Fruit fly (Drosophila melanogaster) whole organism, embryonic: Measurements from ENCODE around the gene mRpL10.

Source experiments
- Abd-B ChIP-seq: fragments of 200-800 bp; sonication (Bioruptor generic); optimal IDR thresholded peaks from 2 replicates; lab custom pipeline; 2018; ENCODE audit warnings: missing biosample characterization, mild to moderate bottlenecking, missing genetic modification characterization, moderate library complexity
- BtbVII ChIP-seq: fragments of 200-800 bp; sonication (Bioruptor generic); optimal IDR thresholded peaks from 3 replicates; lab custom pipeline; 2017; ENCODE audit warnings: missing biosample characterization, mild to moderate bottlenecking, missing genetic modification characterization
- CG11560 ChIP-seq: fragments of 200-800 bp; sonication (Bioruptor generic); IDR thresholded peaks from 3 replicates; pipeline ENCODE4 v1.3.6; 2022; ENCODE audit warnings: missing biosample characterization, missing genetic modification characterization
- CG12236 ChIP-seq: fragments of 200-800 bp; sonication (Bioruptor generic); optimal IDR thresholded peaks from 2 replicates; lab custom pipeline; 2016; ENCODE audit warnings: missing biosample characterization, missing genetic modification characterization
- CG15601 ChIP-seq: fragments of 200-800 bp; sonication (Bioruptor generic); optimal IDR thresholded peaks from 3 replicates; lab custom pipeline; 2019; ENCODE audit warnings: missing biosample characterization, mild to moderate bottlenecking, missing genetic modification characterization, moderate library complexity
- CG16813 ChIP-seq: fragments of 200-800 bp; sonication (Bioruptor generic); IDR thresholded peaks from 3 replicates; pipeline ENCODE4 v1.3.6; 2022; ENCODE audit warnings: missing biosample characterization, missing genetic modification characterization; ENCODE audit not compliant: partially characterized antibody
- CG18764 ChIP-seq: fragments of 200-800 bp; sonication (Bioruptor generic); optimal IDR thresholded peaks from 3 replicates; lab custom pipeline; 2016; ENCODE audit warnings: missing biosample characterization, missing genetic modification characterization
- CG2199 ChIP-seq: fragments of 200-800 bp; sonication (Bioruptor generic); IDR thresholded peaks from 3 replicates; pipeline ENCODE4 v1.3.6; 2022; ENCODE audit warnings: missing biosample characterization, missing genetic modification characterization
- CG2889 ChIP-seq: fragments of 200-800 bp; sonication (Bioruptor generic); IDR thresholded peaks from 3 replicates; pipeline ENCODE4 v1.3.6; 2022; ENCODE audit warnings: missing biosample characterization, missing genetic modification characterization
- CG30403 ChIP-seq: fragments of 200-800 bp; sonication (Bioruptor generic); optimal IDR thresholded peaks from 3 replicates; lab custom pipeline; 2016; ENCODE audit warnings: missing biosample characterization, missing genetic modification characterization
- CG30431 ChIP-seq: fragments of 200-800 bp; sonication (Bioruptor generic); optimal IDR thresholded peaks from 2 replicates; lab custom pipeline; 2017; ENCODE audit warnings: missing biosample characterization, missing genetic modification characterization
- CG31388 ChIP-seq: fragments of 200-800 bp; sonication (Bioruptor generic); optimal IDR thresholded peaks from 2 replicates; lab custom pipeline; 2016; ENCODE audit warnings: missing biosample characterization, missing genetic modification characterization
- CG34224 ChIP-seq: fragments of 200-800 bp; sonication (Bioruptor generic); IDR thresholded peaks from 3 replicates; pipeline ENCODE4 v1.3.6; 2022; ENCODE audit warnings: missing biosample characterization, missing genetic modification characterization; ENCODE audit not compliant: partially characterized antibody
- CG43689 ChIP-seq: fragments of 200-800 bp; sonication (Bioruptor generic); IDR thresholded peaks from 2 replicates; pipeline ENCODE4 v1.3.6; 2022; ENCODE audit warnings: missing biosample characterization, missing genetic modification characterization
- CG6254 ChIP-seq: fragments of 200-800 bp; sonication (Bioruptor generic); optimal IDR thresholded peaks from 3 replicates; lab custom pipeline; 2017; ENCODE audit warnings: mild to moderate bottlenecking, missing biosample characterization, missing genetic modification reagents, missing genetic modification characterization
- CG6654 ChIP-seq: fragments of 200-800 bp; sonication (Bioruptor generic); optimal IDR thresholded peaks from 2 replicates; lab custom pipeline; 2017; ENCODE audit warnings: missing biosample characterization, mild to moderate bottlenecking, missing genetic modification characterization
- CG8359 ChIP-seq: fragments of 200-800 bp; sonication (Bioruptor generic); optimal IDR thresholded peaks from 2 replicates; lab custom pipeline; 2017; ENCODE audit warnings: missing biosample characterization, mild to moderate bottlenecking, missing genetic modification characterization, borderline replicate concordance
- CG9609 ChIP-seq: fragments of 200-800 bp; sonication (Bioruptor generic); optimal IDR thresholded peaks from 3 replicates; lab custom pipeline; 2016; ENCODE audit warnings: missing biosample characterization, missing genetic modification characterization
- CG9817 ChIP-seq: fragments of 200-800 bp; sonication (Bioruptor generic); optimal IDR thresholded peaks from 2 replicates; lab custom pipeline; 2018; ENCODE audit warnings: missing biosample characterization, mild to moderate bottlenecking, missing genetic modification characterization, moderate library complexity
- CoRest ChIP-seq: fragments of 200-800 bp; sonication (Bioruptor generic); optimal IDR thresholded peaks from 3 replicates; lab custom pipeline; 2018; ENCODE audit warnings: missing biosample characterization, mild to moderate bottlenecking, missing genetic modification characterization, moderate library complexity
- CrebB ChIP-seq: fragments of 200-800 bp; sonication (Bioruptor generic); optimal IDR thresholded peaks from 3 replicates; lab custom pipeline; 2018; ENCODE audit warnings: missing biosample characterization, mild to moderate bottlenecking, missing genetic modification characterization
- Fer1 ChIP-seq: fragments of 200-800 bp; sonication (Bioruptor generic); optimal IDR thresholded peaks from 2 replicates; lab custom pipeline; 2017; ENCODE audit warnings: missing biosample characterization, mild to moderate bottlenecking, missing genetic modification characterization
- Gsc ChIP-seq: fragments of 200-800 bp; sonication (Bioruptor generic); IDR thresholded peaks from 2 replicates; pipeline ENCODE4 v1.3.6; 2022; ENCODE audit warnings: missing biosample characterization, missing genetic modification characterization
- H2.0 ChIP-seq: fragments of 200-800 bp; sonication (Bioruptor generic); IDR thresholded peaks from 2 replicates; pipeline ENCODE4 v1.3.6; 2022; ENCODE audit warnings: missing biosample characterization, missing genetic modification characterization
- HHEX ChIP-seq: fragments of 200-800 bp; sonication (Bioruptor generic); optimal IDR thresholded peaks from 3 replicates; lab custom pipeline; 2017; ENCODE audit warnings: missing biosample characterization, mild to moderate bottlenecking, missing genetic modification characterization, missing genetic modification reagents
- HmgD ChIP-seq: fragments of 200-800 bp; sonication (Bioruptor generic); optimal IDR thresholded peaks from 3 replicates; lab custom pipeline; 2016; ENCODE audit warnings: missing biosample characterization, missing genetic modification characterization
- Med ChIP-seq: fragments of 200-800 bp; sonication (Bioruptor generic); peaks from one replicate; lab custom pipeline; 2016; ENCODE audit warnings: missing biosample characterization, missing genetic modification characterization, mild to moderate bottlenecking, inconsistent platforms, moderate library complexity
- Mes4 ChIP-seq: fragments of 200-800 bp; sonication (Bioruptor generic); optimal IDR thresholded peaks from 2 replicates; lab custom pipeline; 2016; ENCODE audit warnings: missing biosample characterization, missing genetic modification characterization
- Sry-δ ChIP-seq: fragments of 200-800 bp; sonication (Bioruptor generic); optimal IDR thresholded peaks from 2 replicates; lab custom pipeline; 2016; ENCODE audit warnings: missing biosample characterization, missing genetic modification characterization
- Vsx1 ChIP-seq: fragments of 200-800 bp; sonication (Bioruptor generic); optimal IDR thresholded peaks from 2 replicates; lab custom pipeline; 2017; ENCODE audit warnings: missing biosample characterization, mild to moderate bottlenecking, missing genetic modification characterization, missing genetic modification reagents
- ab ChIP-seq: fragments of 200-800 bp; sonication (Bioruptor generic); optimal IDR thresholded peaks from 2 replicates; lab custom pipeline; 2016; ENCODE audit warnings: missing biosample characterization, missing genetic modification characterization
- aop ChIP-seq: fragments of 200-800 bp; sonication (Bioruptor generic); IDR thresholded peaks from 2 replicates; pipeline ENCODE4 v1.3.6; 2022; ENCODE audit warnings: missing biosample characterization, missing genetic modification characterization
- cad ChIP-seq: fragments of >200 bp; optimal IDR thresholded peaks from 2 replicates; lab custom pipeline; 2017; ENCODE audit warnings: missing biosample characterization, missing genetic modification characterization
- croc ChIP-seq: fragments of 200-800 bp; sonication (Bioruptor generic); conservative IDR thresholded peaks from 3 replicates; pipeline ENCODE4 v1.3.6; 2022; ENCODE audit warnings: missing biosample characterization, missing genetic modification characterization
- crol ChIP-seq: fragments of 200-800 bp; sonication (Bioruptor generic); IDR thresholded peaks from 2 replicates; pipeline ENCODE4 v1.3.6; 2022; ENCODE audit warnings: missing biosample characterization, missing genetic modification characterization
- dimm ChIP-seq: fragments of 200-800 bp; sonication (Bioruptor generic); IDR thresholded peaks from 2 replicates; pipeline ENCODE4 v1.3.6; 2022; ENCODE audit warnings: missing biosample characterization, missing genetic modification characterization
- dmrt11E ChIP-seq: fragments of 200-800 bp; sonication (Bioruptor generic); optimal IDR thresholded peaks from 3 replicates; lab custom pipeline; 2018; ENCODE audit warnings: missing biosample characterization, mild to moderate bottlenecking, missing genetic modification characterization, moderate library complexity
- emc ChIP-seq: fragments of 200-800 bp; sonication (Bioruptor generic); optimal IDR thresholded peaks from 2 replicates; lab custom pipeline; 2016; ENCODE audit warnings: missing biosample characterization, missing genetic modification characterization
- ewg ChIP-seq: fragments of 200-800 bp; sonication (Bioruptor generic); optimal IDR thresholded peaks from 3 replicates; lab custom pipeline; 2017; ENCODE audit warnings: mild to moderate bottlenecking, missing biosample characterization, missing genetic modification reagents, missing genetic modification characterization
- fru ChIP-seq: fragments of >200 bp; optimal IDR thresholded peaks from 2 replicates; lab custom pipeline; 2017
- gsb-n ChIP-seq: fragments of 200-800 bp; sonication (Bioruptor generic); optimal IDR thresholded peaks from 3 replicates; lab custom pipeline; 2018; ENCODE audit warnings: missing biosample characterization, mild to moderate bottlenecking, missing genetic modification characterization
- kah ChIP-seq: fragments of 200-800 bp; sonication (Bioruptor generic); optimal IDR thresholded peaks from 2 replicates; lab custom pipeline; 2018; ENCODE audit warnings: missing biosample characterization, mild to moderate bottlenecking, missing genetic modification characterization
- lmd ChIP-seq: fragments of 200-800 bp; sonication (Bioruptor generic); IDR thresholded peaks from 2 replicates; pipeline ENCODE4 v1.3.6; 2022; ENCODE audit warnings: missing biosample characterization, missing genetic modification characterization
- salm ChIP-seq: fragments of 200-800 bp; sonication (Bioruptor generic); optimal IDR thresholded peaks from 2 replicates; lab custom pipeline; 2018; ENCODE audit warnings: missing biosample characterization, mild to moderate bottlenecking, missing genetic modification characterization
- sens ChIP-seq: fragments of 200-800 bp; sonication (Bioruptor generic); peaks from one replicate; lab custom pipeline; 2016; ENCODE audit warnings: missing biosample characterization, missing genetic modification characterization
- seq ChIP-seq: fragments of 200-800 bp; sonication (Bioruptor generic); IDR thresholded peaks from 2 replicates; pipeline ENCODE4 v1.3.6; 2022; ENCODE audit warnings: missing biosample characterization, missing genetic modification characterization
- slp2 ChIP-seq: fragments of 200-800 bp; sonication (Bioruptor generic); optimal IDR thresholded peaks from 2 replicates; lab custom pipeline; 2016; ENCODE audit warnings: missing biosample characterization, missing genetic modification characterization
- stc ChIP-seq: fragments of 200-800 bp; sonication (Bioruptor generic); IDR thresholded peaks from 2 replicates; pipeline ENCODE4 v1.3.6; 2022; ENCODE audit warnings: missing biosample characterization, missing genetic modification characterization
- toy ChIP-seq: fragments of 200-800 bp; sonication (Bioruptor generic); IDR thresholded peaks from 2 replicates; pipeline ENCODE4 v1.3.6; 2022; ENCODE audit warnings: missing biosample characterization, missing genetic modification characterization
- unpg ChIP-seq: fragments of 200-800 bp; sonication (Bioruptor generic); optimal IDR thresholded peaks from 3 replicates; lab custom pipeline; 2018; ENCODE audit warnings: missing biosample characterization, mild to moderate bottlenecking, missing genetic modification characterization, moderate library complexity
- z ChIP-seq: fragments of 200-800 bp; sonication (Bioruptor generic); IDR thresholded peaks from 3 replicates; pipeline ENCODE4 v1.3.6; 2022; ENCODE audit warnings: missing biosample characterization, missing genetic modification characterization
- zfh2 ChIP-seq: fragments of 200-800 bp; sonication (Bioruptor generic); optimal IDR thresholded peaks from 2 replicates; lab custom pipeline; 2016; ENCODE audit warnings: missing biosample characterization, missing genetic modification characterization

mRpL10 gene

DNA sequence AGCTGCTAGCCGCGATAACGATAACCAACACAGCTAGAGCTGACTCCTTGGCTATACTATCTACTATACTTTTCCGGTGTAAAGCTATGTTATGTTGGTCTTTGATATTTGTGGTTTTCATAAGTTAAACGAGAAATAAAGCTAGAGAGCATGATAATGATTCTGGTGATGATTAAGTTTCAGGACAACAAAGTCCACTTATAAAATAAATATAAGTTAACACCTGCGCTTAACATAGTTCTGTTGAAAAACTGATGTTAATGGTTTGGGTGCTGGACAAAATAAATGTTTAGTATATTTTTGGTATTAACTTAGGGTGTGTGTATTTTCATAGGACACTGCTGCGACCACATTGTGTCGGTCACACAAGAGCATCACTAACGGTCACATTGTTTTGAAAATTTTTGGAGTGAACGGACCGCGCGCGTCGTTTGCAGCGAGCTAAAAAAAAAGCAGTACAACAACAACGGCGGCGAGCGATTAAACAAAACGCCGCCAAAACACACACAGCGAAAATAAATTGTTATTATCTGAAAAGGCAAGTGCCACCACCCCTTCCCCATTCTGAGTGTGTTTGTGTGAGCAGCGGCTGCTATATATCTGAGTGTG is 44.8 kb upstream of the mRpL10 start, which contains the start of the genes CG33635 and spen (continued):
- TF ChIP-seq lmd (GFP tag; lab: Robert Waterston, UW) = no peak
- peak; percentile 71 for TF ChIP-seq BtbVII
- TF ChIP-seq gsb-n (tag; lab: Kevin White, UChicago) = peak; percentile 16
- peak; percentile 28 for TF ChIP-seq unpg
- TF ChIP-seq Abd-B = no peak
- TF ChIP-seq emc (GFP tag; lab: Kevin White, UChicago) = no peak
- TF ChIP-seq CG31388 = no peak
- TF ChIP-seq HmgD (GFP tag; lab: Kevin White, UChicago) = peak; percentile 47
- no peak for TF ChIP-seq stc (GFP tag; lab: Robert Waterston, UW)
- no peak for TF ChIP-seq CG2889 (GFP tag; lab: Robert Waterston, UW)
- no peak for TF ChIP-seq Vsx1
- peak; percentile 80 for TF ChIP-seq sens
- TF ChIP-seq CG15601 (tag; lab: Kevin White, UChicago) = peak; percentile 59
- TF ChIP-seq CrebB (tag; lab: Kevin White, UChicago) = peak; percentile 58
- no peak for TF ChIP-seq z
- peak; percentile 68 for TF ChIP-seq Fer1 (GFP tag; lab: Kevin White, UChicago)
- TF ChIP-seq CG43689 (GFP tag; lab: Robert Waterston, UW) = no peak
- TF ChIP-seq H2.0 (GFP tag; lab: Robert Waterston, UW) = no peak
- peak; percentile 51 for TF ChIP-seq Sry-δ (GFP tag; lab: Kevin White, UChicago)
- TF ChIP-seq slp2 = no peak
- TF ChIP-seq zfh2 (GFP tag; lab: Kevin White, UChicago) = no peak
- TF ChIP-seq Med (GFP tag; lab: Kevin White, UChicago) = peak; percentile 86
- TF ChIP-seq CG12236 (GFP tag; lab: Kevin White, UChicago) = no peak
- peak; percentile 47 for TF ChIP-seq CoRest (tag; lab: Kevin White, UChicago)
- no peak for TF ChIP-seq ab
- no peak for TF ChIP-seq Mes4 (GFP tag; lab: Kevin White, UChicago)
- no peak for TF ChIP-seq CG30431 (GFP tag; lab: Kevin White, UChicago)
- no peak for TF ChIP-seq CG30403
- no peak for TF ChIP-seq CG11560
- no peak for TF ChIP-seq CG34224 (GFP tag; lab: Robert Waterston, UW)
- no peak for TF ChIP-seq dimm (GFP tag; lab: Robert Waterston, UW)
- no peak for TF ChIP-seq CG9609
- no peak for TF ChIP-seq seq
- TF ChIP-seq crol (GFP tag; lab: Robert Waterston, UW) = no peak
- TF ChIP-seq croc = no peak
- TF ChIP-seq CG8359 = no peak
- TF ChIP-seq CG16813 (GFP tag; lab: Robert Waterston, UW) = no peak
- TF ChIP-seq HHEX (GFP tag; lab: Kevin White, UChicago) = peak; percentile 52
- no peak for TF ChIP-seq Gsc (GFP tag; lab: Robert Waterston, UW)
- TF ChIP-seq cad (GFP tag; lab: Kevin White, UChicago) = no peak
- TF ChIP-seq toy = no peak
- TF ChIP-seq CG6254 (GFP tag; lab: Kevin White, UChicago) = no peak
- TF ChIP-seq CG6654 (GFP tag; lab: Kevin White, UChicago) = no peak
- peak; percentile 53 for TF ChIP-seq salm (tag; lab: Kevin White, UChicago)
- no peak for TF ChIP-seq CG2199 (GFP tag; lab: Robert Waterston, UW)
- TF ChIP-seq kah = no peak
- no peak for TF ChIP-seq CG18764
- TF ChIP-seq ewg (GFP tag; lab: Kevin White, UChicago) = peak; percentile 41
- TF ChIP-seq fru (lab: Kevin White, UChicago) = no peak
- TF ChIP-seq CG9817 (tag; lab: Kevin White, UChicago) = no peak
- TF ChIP-seq aop (GFP tag; lab: Robert Waterston, UW) = no peak
- peak; percentile 16 for TF ChIP-seq dmrt11E (tag; lab: Kevin White, UChicago)
